Worm (Caenorhabditis elegans) whole organism, early embryonic: Measurements from ENCODE around the gene slc-17.8.

Experiments used
- B0310.2 ChIP-seq: sonication (generic microtip); optimal IDR thresholded peaks from 2 replicates; lab custom pipeline; 2016; ENCODE audit warnings: mild to moderate bottlenecking, missing genetic modification characterization, missing compliant biosample characterization
- ama-1 ChIP-seq: fragments of 150-350 bp; optimal IDR thresholded peaks from 2 replicates; lab custom pipeline; 2014
- hmbx-1 ChIP-seq: sonication (generic microtip); optimal IDR thresholded peaks from 2 replicates; lab custom pipeline; 2016; ENCODE audit warnings: mild to moderate bottlenecking, missing genetic modification characterization, missing compliant biosample characterization
- hnd-1 ChIP-seq: sonication (generic microtip); optimal IDR thresholded peaks from 2 replicates; lab custom pipeline; 2016; ENCODE audit warnings: missing genetic modification characterization, missing compliant biosample characterization
- tbx-37 ChIP-seq: fragments of 200-800 bp; sonication (Bioruptor generic); conservative IDR thresholded peaks from 2 replicates; pipeline ENCODE4 v1.3.6; 2022; ENCODE audit warnings: missing genetic modification reagents, missing genetic modification characterization, missing compliant biosample characterization

- TF ChIP-seq ama-1 (no peak), tbx-37 (GFP tag; lab: Robert Waterston, UW) (no peak), B0310.2 (tag; lab: Kevin White, UChicago) (no peak), hmbx-1 (no peak), hnd-1 (no peak)
These were observed 15.5 kb upstream of the slc-17.8 start, which contains the start of gene acr-16 for ce11 chrV:8560916-8561315.
